Fruit fly (Drosophila melanogaster): Measurements from ENCODE around the gene CG9098.

Gene CG9098

DNA sequence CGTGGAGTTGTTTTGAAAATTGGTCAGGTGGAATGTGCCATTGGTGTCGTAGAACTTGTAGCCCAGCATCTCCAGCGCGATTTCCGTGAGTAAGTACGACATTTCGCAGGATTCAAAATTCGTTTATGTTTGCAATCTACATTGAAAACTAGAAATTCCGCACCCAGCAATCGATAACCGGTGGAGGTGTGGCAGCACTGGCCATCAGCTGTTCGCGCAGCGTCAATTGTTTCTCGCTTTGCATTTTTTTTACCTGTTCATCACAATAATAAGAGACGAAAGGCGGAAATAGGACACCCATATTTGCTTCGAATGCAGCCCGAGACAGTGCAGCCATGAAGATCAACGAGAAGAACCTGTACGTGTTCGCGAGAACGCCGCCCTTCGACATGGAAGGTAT, 36.4 kb upstream of the CG9098 start, which contains the start of the genes CG34179 and slmo:
Gene CG34179, minus strand, starts transcription at position 165 of the 400 bp plus-strand sequence.
Gene slmo, minus strand, starts transcription at position 165 of the 400 bp plus-strand sequence.
- no peak for TF ChIP-seq EcR (GFP tag; optimal IDR thresholded peaks at IDR 0.05)
- TF ChIP-seq CG13204 (GFP tag; optimal IDR thresholded peaks at IDR 0.05): no peak

DNA sequence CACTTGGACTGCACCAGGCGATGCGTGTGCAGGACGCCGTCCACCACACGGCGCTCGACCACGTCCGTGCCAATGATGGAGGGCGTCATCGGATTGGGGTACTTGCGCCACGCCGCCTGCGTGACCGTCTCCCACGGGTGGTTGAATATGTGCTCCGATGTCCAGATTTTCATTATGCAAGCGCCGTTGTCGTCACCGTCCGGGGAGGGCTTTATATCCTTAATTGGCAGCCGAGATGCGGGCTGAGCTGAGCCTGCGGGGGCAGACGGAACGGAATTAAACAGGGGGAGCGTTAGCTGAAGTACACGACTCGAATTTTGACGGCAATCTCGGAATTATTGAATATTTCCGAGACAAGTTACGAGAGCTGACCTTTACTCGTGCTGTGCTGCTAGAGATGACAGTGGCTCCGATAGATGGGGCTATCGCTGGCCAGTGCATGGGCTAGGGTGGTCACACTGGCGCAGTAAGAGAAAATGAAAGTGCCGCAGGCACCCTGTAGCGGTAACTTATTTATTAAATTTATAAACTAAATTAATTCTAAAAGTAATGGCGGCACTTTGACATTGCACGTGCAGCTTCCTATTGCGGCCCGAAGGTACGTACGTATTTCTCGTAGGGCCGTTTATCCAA, 35.5 kb upstream of the CG9098 start, which contains the start of gene IPIP:
Gene IPIP, plus strand, starts transcription at position 475 of the 633 bp plus-strand sequence.
- TF ChIP-seq CG32121 (GFP tag; IDR thresholded peaks at IDR 0.05) (no peak), CG13204 (GFP tag; optimal IDR thresholded peaks at IDR 0.05) (no peak), CG17806 (tag; optimal IDR thresholded peaks at IDR 0.05) (no peak), CG14655 (GFP tag; optimal IDR thresholded peaks at IDR 0.05) (no peak), Pif1A (GFP tag; optimal IDR thresholded peaks at IDR 0.05) (no peak), Snoo (tag; optimal IDR thresholded peaks at IDR 0.05) (peak; percentile 24), Pif1B (GFP tag; optimal IDR thresholded peaks at IDR 0.05) (peak; percentile 17), CG10348 (GFP tag; IDR thresholded peaks at IDR 0.05) (no peak), CG15710 (tag; optimal IDR thresholded peaks at IDR 0.05) (peak; percentile 2), D1 (tag; optimal IDR thresholded peaks at IDR 0.05) (no peak), fd96Ca (GFP tag; IDR thresholded peaks at IDR 0.05) (no peak), CG34367 (tag; optimal IDR thresholded peaks at IDR 0.05) (no peak), CG9948 (tag; optimal IDR thresholded peaks at IDR 0.05) (no peak), rn (GFP tag; IDR thresholded peaks at IDR 0.05) (no peak), CG4496 (GFP tag; IDR thresholded peaks at IDR 0.05) (peak; percentile 50; the same call in 1 of the 3 replicates), gl (tag; optimal IDR thresholded peaks at IDR 0.05) (no peak), EcR (GFP tag; optimal IDR thresholded peaks at IDR 0.05) (no peak), CG12605 (GFP tag; IDR thresholded peaks at IDR 0.05) (no peak), Ets98B (GFP tag; IDR thresholded peaks at IDR 0.05) (peak; percentile 32; the same call in 1 of the 2 replicates), CG8159 (tag; optimal IDR thresholded peaks at IDR 0.05) (peak; percentile 7), CG8301 (tag; optimal IDR thresholded peaks at IDR 0.05) (no peak)

DNA sequence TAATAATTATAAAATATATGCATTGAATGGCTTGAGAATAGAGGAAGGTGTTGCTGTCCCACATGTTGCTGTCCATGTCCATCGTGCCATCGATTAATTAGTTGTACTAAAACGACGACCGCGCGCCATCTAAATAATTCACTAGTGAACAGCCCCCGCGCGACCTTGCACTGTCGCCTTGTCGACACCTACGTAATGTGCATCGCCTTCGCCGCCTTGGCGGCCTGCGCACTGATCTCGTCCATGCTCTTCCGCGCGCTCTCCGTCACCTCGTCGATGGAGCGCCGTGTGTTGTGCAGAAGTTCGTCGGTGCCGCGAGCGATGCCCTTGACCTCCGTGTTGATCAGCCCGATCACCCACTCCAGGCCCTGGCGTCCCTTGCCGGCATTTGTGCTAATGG, 34.7 kb upstream of the CG9098 start:
- TF ChIP-seq CG12605 (GFP tag; IDR thresholded peaks at IDR 0.05) (no peak), Ets98B (GFP tag; IDR thresholded peaks at IDR 0.05) (no peak), Pif1A (GFP tag; optimal IDR thresholded peaks at IDR 0.05) (no peak), CG4496 (GFP tag; IDR thresholded peaks at IDR 0.05) (no peak), fd96Ca (GFP tag; IDR thresholded peaks at IDR 0.05) (no peak), CG8159 (tag; optimal IDR thresholded peaks at IDR 0.05) (no peak), CG17806 (tag; optimal IDR thresholded peaks at IDR 0.05) (no peak), D1 (tag; optimal IDR thresholded peaks at IDR 0.05) (no peak), gl (tag; optimal IDR thresholded peaks at IDR 0.05) (no peak), CG8301 (tag; optimal IDR thresholded peaks at IDR 0.05) (no peak), CG15710 (tag; optimal IDR thresholded peaks at IDR 0.05) (no peak), CG10348 (GFP tag; IDR thresholded peaks at IDR 0.05) (no peak), CG32121 (GFP tag; IDR thresholded peaks at IDR 0.05) (no peak)

DNA sequence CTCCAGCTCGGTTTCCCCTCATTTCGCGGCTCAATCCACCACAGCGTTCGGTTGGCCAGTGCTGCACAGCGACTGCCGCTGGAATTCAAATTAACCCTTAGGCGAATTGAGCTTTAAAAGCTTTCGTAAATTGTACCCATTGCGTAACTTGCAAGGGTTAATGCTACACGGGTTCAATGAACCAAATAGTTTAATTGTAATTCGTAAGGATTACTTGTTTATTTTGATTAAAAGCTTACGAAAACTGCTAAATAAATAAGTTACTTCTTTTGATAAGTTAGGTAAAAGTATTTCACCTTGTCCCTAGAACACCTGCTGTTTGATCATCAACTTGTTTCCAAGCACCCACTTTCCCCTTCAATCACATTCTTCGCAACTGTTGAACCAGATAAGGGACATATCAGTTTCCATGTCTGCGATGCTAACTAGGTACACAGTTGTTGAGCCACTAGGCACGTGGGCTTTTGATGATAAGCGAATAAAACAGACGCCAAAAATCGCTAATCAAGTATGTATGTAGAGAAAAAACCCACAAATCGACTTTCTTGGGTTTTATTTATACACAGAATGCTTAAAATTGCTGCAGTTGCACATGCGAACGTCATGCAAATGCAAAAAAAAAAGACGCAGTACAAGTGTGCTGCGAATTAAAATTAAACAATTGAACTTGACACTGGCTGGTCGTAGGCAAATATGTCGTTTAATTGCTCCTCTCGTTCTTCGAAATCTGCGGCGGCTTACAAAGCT, 34.0 kb upstream of the CG9098 start, which contains the start of gene Pfas:
Gene Pfas, minus strand, starts transcription at position 79 of the 747 bp plus-strand sequence.
- no peak for TF ChIP-seq D1 (tag; optimal IDR thresholded peaks at IDR 0.05)
- TF ChIP-seq CG14655 (GFP tag; optimal IDR thresholded peaks at IDR 0.05): no peak
- TF ChIP-seq CG8301 (tag; optimal IDR thresholded peaks at IDR 0.05): peak; percentile 50
- TF ChIP-seq CG34367 (tag; optimal IDR thresholded peaks at IDR 0.05): peak; percentile 28
- TF ChIP-seq Pif1B (GFP tag; optimal IDR thresholded peaks at IDR 0.05): no peak
- TF ChIP-seq Snoo (tag; optimal IDR thresholded peaks at IDR 0.05): peak; percentile 46
- peak; percentile 35 for TF ChIP-seq CG9948 (tag; optimal IDR thresholded peaks at IDR 0.05)
- peak; percentile 68; the same call in 2 of the 3 replicates for TF ChIP-seq fd96Ca (GFP tag; IDR thresholded peaks at IDR 0.05)
- peak; percentile 60; the same call in 1 of the 3 replicates for TF ChIP-seq CG4496 (GFP tag; IDR thresholded peaks at IDR 0.05)
- TF ChIP-seq gl (tag; optimal IDR thresholded peaks at IDR 0.05): peak; percentile 3
- no peak for TF ChIP-seq CG12605 (GFP tag; IDR thresholded peaks at IDR 0.05)
- TF ChIP-seq CG8159 (tag; optimal IDR thresholded peaks at IDR 0.05): peak; percentile 50
- peak; percentile 65 for TF ChIP-seq Ets98B (GFP tag; IDR thresholded peaks at IDR 0.05)
- TF ChIP-seq CG15710 (tag; optimal IDR thresholded peaks at IDR 0.05): peak; percentile 53
- TF ChIP-seq rn (GFP tag; IDR thresholded peaks at IDR 0.05): no peak
- TF ChIP-seq CG17806 (tag; optimal IDR thresholded peaks at IDR 0.05): peak; percentile 51
- no peak for TF ChIP-seq CG13204 (GFP tag; optimal IDR thresholded peaks at IDR 0.05)
- TF ChIP-seq CG10348 (GFP tag; IDR thresholded peaks at IDR 0.05): no peak
- peak; percentile 61 for TF ChIP-seq CG32121 (GFP tag; IDR thresholded peaks at IDR 0.05)
- TF ChIP-seq EcR (GFP tag; optimal IDR thresholded peaks at IDR 0.05): peak; percentile 96
- no peak for TF ChIP-seq Pif1A (GFP tag; optimal IDR thresholded peaks at IDR 0.05)

DNA sequence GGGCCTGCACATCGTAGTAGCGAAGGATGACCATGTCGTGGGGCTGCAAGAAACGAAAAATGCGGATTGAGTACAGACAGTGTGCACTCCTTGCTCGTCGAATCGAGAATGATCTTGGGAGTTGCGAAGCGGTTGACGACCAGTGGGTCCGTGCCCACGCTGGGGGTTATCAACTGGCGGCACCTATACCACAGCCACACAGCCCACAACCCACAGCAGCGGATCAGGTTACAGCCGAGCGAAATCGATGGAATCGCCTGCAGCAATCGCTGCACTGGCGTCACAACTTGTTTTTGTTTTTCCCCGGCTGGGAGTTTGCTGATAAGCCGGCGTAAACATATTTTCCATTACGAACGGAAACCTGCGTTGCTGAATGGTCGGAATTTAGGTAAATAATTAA, 33.3 kb upstream of the CG9098 start:
- TF ChIP-seq Pif1A (GFP tag; optimal IDR thresholded peaks at IDR 0.05): no peak

DNA sequence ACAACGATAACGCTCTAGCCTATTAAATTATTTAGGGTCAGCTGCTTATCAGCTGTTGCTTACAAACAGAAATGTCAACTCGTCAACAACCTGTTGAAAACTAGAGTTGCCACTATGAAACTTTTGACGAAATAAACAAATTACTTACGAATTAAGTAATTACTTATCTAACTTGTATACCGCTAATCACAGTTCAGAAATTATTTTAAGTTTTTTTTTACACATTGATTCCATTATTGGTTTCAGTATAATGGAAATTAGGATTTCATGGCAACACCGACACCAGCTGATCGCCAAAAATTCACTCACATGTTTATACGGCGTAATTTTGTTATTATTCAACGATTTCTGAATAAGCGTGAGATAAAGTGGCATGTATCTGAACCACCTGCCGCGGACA, 25.7 kb upstream of the CG9098 start, which contains the start of the genes CG9117 and CG31643:
Gene CG9117, minus strand, starts transcription at position 73 of the 400 bp plus-strand sequence.
Gene CG31643, plus strand, starts transcription at position 288 of the 400 bp plus-strand sequence.
- no peak for TF ChIP-seq CG34367 (tag; optimal IDR thresholded peaks at IDR 0.05)
- no peak for TF ChIP-seq EcR (GFP tag; optimal IDR thresholded peaks at IDR 0.05)
- peak; percentile 8 for TF ChIP-seq Snoo (tag; optimal IDR thresholded peaks at IDR 0.05)
- peak; percentile 41 for TF ChIP-seq Ets98B (GFP tag; IDR thresholded peaks at IDR 0.05)
- peak; percentile 24 for TF ChIP-seq CG9948 (tag; optimal IDR thresholded peaks at IDR 0.05)
- TF ChIP-seq CG10348 (GFP tag; IDR thresholded peaks at IDR 0.05): no peak
- TF ChIP-seq rn (GFP tag; IDR thresholded peaks at IDR 0.05): no peak
- peak; percentile 78; the same call in 1 of the 2 replicates for TF ChIP-seq CG12605 (GFP tag; IDR thresholded peaks at IDR 0.05)
- TF ChIP-seq D1 (tag; optimal IDR thresholded peaks at IDR 0.05): no peak
- no peak for TF ChIP-seq fd96Ca (GFP tag; IDR thresholded peaks at IDR 0.05)
- TF ChIP-seq CG14655 (GFP tag; optimal IDR thresholded peaks at IDR 0.05): no peak
- no peak for TF ChIP-seq CG8159 (tag; optimal IDR thresholded peaks at IDR 0.05)
- peak; percentile 39 for TF ChIP-seq CG17806 (tag; optimal IDR thresholded peaks at IDR 0.05)
- TF ChIP-seq gl (tag; optimal IDR thresholded peaks at IDR 0.05): no peak
- TF ChIP-seq CG13204 (GFP tag; optimal IDR thresholded peaks at IDR 0.05): no peak
- TF ChIP-seq CG8301 (tag; optimal IDR thresholded peaks at IDR 0.05): no peak
- TF ChIP-seq Pif1B (GFP tag; optimal IDR thresholded peaks at IDR 0.05): no peak
- TF ChIP-seq CG15710 (tag; optimal IDR thresholded peaks at IDR 0.05): peak; percentile 68
- no peak for TF ChIP-seq Pif1A (GFP tag; optimal IDR thresholded peaks at IDR 0.05)
